Worm (Caenorhabditis elegans) whole organism, mixed stage, embryonic: ENCODE results near the gene ZK355.2.

Experiments used
- ceh-39 ChIP-seq: fragments of 150-350 bp; optimal IDR thresholded peaks from 2 replicates; lab custom pipeline; 2014; ENCODE audit warnings: missing biosample characterization, missing genetic modification characterization
- elt-1 ChIP-seq: sonication (generic microtip); optimal IDR thresholded peaks from 2 replicates; lab custom pipeline; 2017; ENCODE audit warnings: missing genetic modification characterization, mild to moderate bottlenecking, missing compliant biosample characterization, antibody characterized with exemption, moderate library complexity, borderline replicate concordance; ENCODE audit not compliant: insufficient read depth
- hlh-1 ChIP-seq: fragments of 150-350 bp; optimal IDR thresholded peaks from 2 replicates; lab custom pipeline; 2014; ENCODE audit warnings: missing biosample characterization, missing genetic modification reagents, missing genetic modification characterization
- mep-1 ChIP-seq: fragments of 150-350 bp; optimal IDR thresholded peaks from 2 replicates; lab custom pipeline; 2017; ENCODE audit warnings: missing biosample characterization, missing genetic modification reagents, missing genetic modification characterization, inconsistent platforms
- nhr-28 ChIP-seq: fragments of 150-350 bp; optimal IDR thresholded peaks from 2 replicates; lab custom pipeline; 2014; ENCODE audit warnings: missing biosample characterization, missing genetic modification characterization
- nhr-76 ChIP-seq: sonication (generic microtip); optimal IDR thresholded peaks from 2 replicates; lab custom pipeline; 2017; ENCODE audit warnings: missing biosample characterization, missing genetic modification characterization
- pha-4 ChIP-seq: fragments of 150-350 bp; optimal IDR thresholded peaks from 2 replicates; lab custom pipeline; 2018; ENCODE audit warnings: missing biosample characterization, missing genetic modification reagents, missing genetic modification characterization
- sptf-1 ChIP-seq: sonication (generic microtip); optimal IDR thresholded peaks from 2 replicates; lab custom pipeline; 2017; ENCODE audit warnings: mild to moderate bottlenecking, missing genetic modification characterization, moderate library complexity, missing compliant biosample characterization
- unc-62 ChIP-seq: fragments of 150-350 bp; optimal IDR thresholded peaks from 2 replicates; lab custom pipeline; 2014; ENCODE audit warnings: missing biosample characterization, missing genetic modification reagents, missing genetic modification characterization
- ztf-11 ChIP-seq: fragments of 150-350 bp; optimal IDR thresholded peaks from 2 replicates; lab custom pipeline; 2014; ENCODE audit warnings: missing biosample characterization, missing genetic modification characterization

DNA sequence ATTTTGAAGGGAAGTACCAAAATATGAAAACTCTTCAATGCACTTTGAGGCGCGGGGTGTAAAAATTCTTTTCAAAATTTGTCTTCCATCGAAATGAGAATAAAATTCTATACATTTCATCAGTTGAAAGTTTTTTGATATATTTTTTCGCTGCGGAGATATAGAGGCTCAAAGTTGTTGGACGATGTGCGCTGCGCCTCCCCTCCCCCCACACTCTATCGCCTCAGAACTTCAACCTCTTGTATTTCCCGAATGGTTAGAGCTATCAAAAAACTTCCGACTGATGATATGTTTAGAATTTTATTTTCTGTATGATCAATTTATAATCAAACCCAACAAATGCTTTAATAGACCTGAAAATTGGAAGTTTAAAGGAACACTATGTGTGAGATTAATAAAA lies 24.9 kb downstream of the ZK355.2 start:
- no peak for TF ChIP-seq sptf-1 (tag; lab: Kevin White, UChicago)
- TF ChIP-seq ceh-39 = no peak
- no peak for TF ChIP-seq pha-4 (tag; lab: Kevin White, UChicago)
- no peak for TF ChIP-seq nhr-28 (tag; lab: Kevin White, UChicago)
- no peak for TF ChIP-seq mep-1
- TF ChIP-seq ztf-11 = no peak
- no peak for TF ChIP-seq hlh-1
- TF ChIP-seq nhr-76 (tag; lab: Kevin White, UChicago) = no peak
- no peak for TF ChIP-seq elt-1
- TF ChIP-seq unc-62 = no peak
